Fruit fly (Drosophila melanogaster): Measurements from ENCODE around the gene PSMG1.

The PSMG1 gene

DNA sequence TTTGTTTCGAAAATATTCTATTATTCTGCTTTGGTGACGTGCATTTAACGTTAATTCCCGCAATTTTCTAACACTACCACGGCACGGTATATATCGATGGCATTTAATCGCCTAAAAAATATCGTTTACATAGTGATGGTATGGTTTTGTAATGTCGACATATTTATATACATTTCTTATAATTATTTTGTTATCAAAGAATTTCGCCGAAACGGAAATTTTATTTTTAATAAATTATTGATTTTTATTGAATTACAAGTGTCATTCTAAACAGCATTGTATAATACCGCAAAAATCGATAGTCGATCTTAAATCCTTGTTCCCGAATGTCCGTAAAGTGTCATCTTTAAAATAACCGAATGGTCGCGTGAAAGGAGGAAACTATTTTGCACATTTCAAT is 30.3 kb upstream of the PSMG1 start, which contains the start of the genes Sec20 and dgrn:
Gene Sec20 (minus strand): TSS at position 77 of the 400 bp plus-strand sequence.
Gene dgrn (plus strand): TSS at position 160 of the 400 bp plus-strand sequence.
- no peak for TF ChIP-seq Hr38 (GFP tag; optimal IDR thresholded peaks at IDR 0.05)
- peak; percentile 67 for TF ChIP-seq cyc (GFP tag; optimal IDR thresholded peaks at IDR 0.05)
- peak; percentile 35 for TF ChIP-seq CG11902 (GFP tag; optimal IDR thresholded peaks at IDR 0.05)
- peak; percentile 70 for TF ChIP-seq achi (GFP tag; optimal IDR thresholded peaks at IDR 0.05)
- no peak for TF ChIP-seq CG11294 (GFP tag; IDR thresholded peaks at IDR 0.05)
- peak; percentile 66 for TF ChIP-seq CG6792 (GFP tag; optimal IDR thresholded peaks at IDR 0.05)
- no peak for TF ChIP-seq CG9139 (GFP tag; optimal IDR thresholded peaks at IDR 0.05)
- no peak for TF ChIP-seq dac (GFP tag; optimal IDR thresholded peaks at IDR 0.05)
- no peak for TF ChIP-seq CG4318 (GFP tag; optimal IDR thresholded peaks at IDR 0.05)
- TF ChIP-seq CG34406 (GFP tag; optimal IDR thresholded peaks at IDR 0.05), result peak; percentile 60
- peak; percentile 75 for TF ChIP-seq Met (GFP tag; optimal IDR thresholded peaks at IDR 0.05)
- TF ChIP-seq net (GFP tag; optimal IDR thresholded peaks at IDR 0.05), result no peak
- peak; percentile 43 for TF ChIP-seq CG8319 (GFP tag; optimal IDR thresholded peaks at IDR 0.05)
- TF ChIP-seq Eip75B (GFP tag; optimal IDR thresholded peaks at IDR 0.05), result peak; percentile 50
- peak; percentile 51 for TF ChIP-seq Ets21C (GFP tag; optimal IDR thresholded peaks at IDR 0.05)
- no peak for TF ChIP-seq CG16779 (tag; optimal IDR thresholded peaks at IDR 0.05)
- no peak for TF ChIP-seq CG6854 (GFP tag; optimal IDR thresholded peaks at IDR 0.05)
- TF ChIP-seq CG31627 (GFP tag; optimal IDR thresholded peaks at IDR 0.05), result peak; percentile 60
- peak; percentile 44; the same call in 1 of the 3 replicates for TF ChIP-seq eg (GFP tag; IDR thresholded peaks at IDR 0.05)
- peak; percentile 67 for TF ChIP-seq Hr4 (GFP tag; optimal IDR thresholded peaks at IDR 0.05)
- peak; percentile 71 for TF ChIP-seq svp (GFP tag)
- TF ChIP-seq Sox15 (GFP tag; optimal IDR thresholded peaks at IDR 0.05), result peak; percentile 29
- TF ChIP-seq CG8119 (GFP tag; IDR thresholded peaks at IDR 0.05), result no peak
- no peak for TF ChIP-seq fd59A (GFP tag; optimal IDR thresholded peaks at IDR 0.05)
- no peak for TF ChIP-seq CG6276 (GFP tag; optimal IDR thresholded peaks at IDR 0.05)
- TF ChIP-seq dsx (GFP tag; optimal IDR thresholded peaks at IDR 0.05; ENCODE audit: poor library complexity, severe bottlenecking), result peak; percentile 46
- no peak for TF ChIP-seq salr (GFP tag; optimal IDR thresholded peaks at IDR 0.05)
- no peak for TF ChIP-seq CG10669 (GFP tag; optimal IDR thresholded peaks at IDR 0.05)
- peak; percentile 70 for TF ChIP-seq Sox14 (GFP tag; optimal IDR thresholded peaks at IDR 0.05)
- peak; percentile 44 for TF ChIP-seq CG7368 (GFP tag; optimal IDR thresholded peaks at IDR 0.05)
- TF ChIP-seq vri (GFP tag; optimal IDR thresholded peaks at IDR 0.05), result peak; percentile 37
- TF ChIP-seq CG6163 (GFP tag; IDR thresholded peaks at IDR 0.05), result no peak
- TF ChIP-seq Blimp-1 (GFP tag; optimal IDR thresholded peaks at IDR 0.05), result no peak
- no peak for TF ChIP-seq CG1621 (tag; optimal IDR thresholded peaks at IDR 0.05)
- TF ChIP-seq CG3919 (GFP tag; optimal IDR thresholded peaks at IDR 0.05), result no peak
- peak; percentile 78 for TF ChIP-seq esn (GFP tag; optimal IDR thresholded peaks at IDR 0.05)
- peak; percentile 65 for TF ChIP-seq CG10631 (GFP tag; optimal IDR thresholded peaks at IDR 0.05)
- TF ChIP-seq CG3032 (tag; optimal IDR thresholded peaks at IDR 0.05), result peak; percentile 66
- TF ChIP-seq CG32006 (GFP tag; optimal IDR thresholded peaks at IDR 0.05), result no peak
- peak; percentile 19 for TF ChIP-seq CG11762 (GFP tag; optimal IDR thresholded peaks at IDR 0.05; ENCODE audit: insufficient read depth)
- TF ChIP-seq lz (GFP tag; optimal IDR thresholded peaks at IDR 0.05), result peak; percentile 66
- peak; percentile 74 for TF ChIP-seq OdsH (GFP tag; optimal IDR thresholded peaks at IDR 0.05)
- no peak for TF ChIP-seq fd85E (GFP tag; optimal IDR thresholded peaks at IDR 0.05)
- TF ChIP-seq fkh (GFP tag; optimal IDR thresholded peaks at IDR 0.05), result no peak
- TF ChIP-seq acj6 (GFP tag; optimal IDR thresholded peaks at IDR 0.05), result peak; percentile 73
- TF ChIP-seq topi (GFP tag; optimal IDR thresholded peaks at IDR 0.05), result peak; percentile 64
- TF ChIP-seq CG6808 (GFP tag; optimal IDR thresholded peaks at IDR 0.05), result peak; percentile 21
- TF ChIP-seq spab (GFP tag; optimal IDR thresholded peaks at IDR 0.05), result no peak
- TF ChIP-seq pdm3 (GFP tag; optimal IDR thresholded peaks at IDR 0.05), result no peak
- no peak for TF ChIP-seq CG15336 (GFP tag; IDR thresholded peaks at IDR 0.05)
- TF ChIP-seq Sox102F (GFP tag; optimal IDR thresholded peaks at IDR 0.05), result no peak
- no peak for TF ChIP-seq Lpt (GFP tag; optimal IDR thresholded peaks at IDR 0.05)
- peak; percentile 53 for TF ChIP-seq Hr39 (GFP tag; optimal IDR thresholded peaks at IDR 0.05)

All from whole organism, prepupa.